Fruit fly (Drosophila melanogaster) whole organism, embryonic: ENCODE data around the gene cher.

Experiments used
- Abd-B ChIP-seq: fragments of 200-800 bp; sonication (Bioruptor generic); optimal IDR thresholded peaks from 2 replicates; lab custom pipeline; 2018; ENCODE audit warnings: missing biosample characterization, mild to moderate bottlenecking, missing genetic modification characterization, moderate library complexity
- B-H2 ChIP-seq: fragments of 200-800 bp; sonication (Bioruptor generic); optimal IDR thresholded peaks from 2 replicates; lab custom pipeline; 2018; ENCODE audit warnings: missing biosample characterization, mild to moderate bottlenecking, missing genetic modification characterization
- CG10654 ChIP-seq: fragments of 200-800 bp; sonication (Bioruptor generic); optimal IDR thresholded peaks from 2 replicates; lab custom pipeline; 2016; ENCODE audit warnings: missing biosample characterization, missing genetic modification characterization
- CG11085 ChIP-seq: fragments of 200-800 bp; sonication (Bioruptor generic); IDR thresholded peaks from 2 replicates; pipeline ENCODE4 v1.3.6; 2022; ENCODE audit warnings: missing biosample characterization, missing genetic modification characterization
- CG11696 ChIP-seq: fragments of 200-800 bp; sonication (Bioruptor generic); IDR thresholded peaks from 2 replicates; pipeline ENCODE4 v1.3.6; 2022; ENCODE audit warnings: missing biosample characterization, missing genetic modification characterization
- CG12391 ChIP-seq: fragments of 200-800 bp; sonication (Bioruptor generic); optimal IDR thresholded peaks from 3 replicates; lab custom pipeline; 2018; ENCODE audit warnings: missing biosample characterization, mild to moderate bottlenecking, missing genetic modification characterization, moderate library complexity
- CG1602 ChIP-seq: fragments of 200-800 bp; sonication (Bioruptor generic); optimal IDR thresholded peaks from 3 replicates; lab custom pipeline; 2016; ENCODE audit warnings: missing biosample characterization, missing genetic modification characterization
- CG16779 ChIP-seq: fragments of 200-800 bp; sonication (Bioruptor generic); IDR thresholded peaks from 2 replicates; pipeline ENCODE4 v1.3.6; 2022; ENCODE audit warnings: missing biosample characterization, missing genetic modification characterization
- CG16815 ChIP-seq: fragments of 200-800 bp; sonication (Bioruptor generic); optimal IDR thresholded peaks from 3 replicates; lab custom pipeline; 2017; ENCODE audit warnings: missing biosample characterization, mild to moderate bottlenecking, missing genetic modification characterization
- CG18011 ChIP-seq: fragments of 200-800 bp; sonication (Bioruptor generic); optimal IDR thresholded peaks from 2 replicates; lab custom pipeline; 2017; ENCODE audit warnings: missing biosample characterization, missing genetic modification characterization, mild to moderate bottlenecking, moderate library complexity, missing genotype
- CG18599 ChIP-seq: fragments of 200-800 bp; sonication (Bioruptor generic); optimal IDR thresholded peaks from 3 replicates; lab custom pipeline; 2017; ENCODE audit warnings: missing biosample characterization, missing genetic modification characterization, mild to moderate bottlenecking, moderate library complexity, missing genetic modification reagents
- CG3847 ChIP-seq: fragments of 200-800 bp; sonication (Bioruptor generic); IDR thresholded peaks from 2 replicates; pipeline ENCODE4 v1.3.6; 2022; ENCODE audit warnings: missing biosample characterization, missing genetic modification characterization
- CG5953 ChIP-seq: fragments of 200-800 bp; sonication (Bioruptor generic); IDR thresholded peaks from 2 replicates; pipeline ENCODE4 v1.3.6; 2022; ENCODE audit warnings: missing biosample characterization, missing genetic modification characterization
- CG6689 ChIP-seq: fragments of 200-800 bp; sonication (Bioruptor generic); IDR thresholded peaks from 2 replicates; pipeline ENCODE4 v1.3.6; 2022; ENCODE audit warnings: missing biosample characterization, missing genetic modification characterization
- CG8281 ChIP-seq: fragments of 200-800 bp; sonication (Bioruptor generic); optimal IDR thresholded peaks from 2 replicates; lab custom pipeline; 2018; ENCODE audit warnings: missing biosample characterization, mild to moderate bottlenecking, missing genetic modification characterization, moderate library complexity
- CG8388 ChIP-seq: fragments of 200-800 bp; sonication (Bioruptor generic); optimal IDR thresholded peaks from 2 replicates; lab custom pipeline; 2019; ENCODE audit warnings: missing biosample characterization, mild to moderate bottlenecking, missing genetic modification characterization, moderate library complexity
- CG9437 ChIP-seq: fragments of 200-800 bp; sonication (Bioruptor generic); optimal IDR thresholded peaks from 2 replicates; lab custom pipeline; 2018; ENCODE audit warnings: missing biosample characterization, mild to moderate bottlenecking, missing genetic modification characterization
- CG9727 ChIP-seq: fragments of 200-800 bp; sonication (Bioruptor generic); optimal IDR thresholded peaks from 3 replicates; lab custom pipeline; 2017; ENCODE audit warnings: missing biosample characterization, mild to moderate bottlenecking, missing genetic modification characterization
- CTCF ChIP-seq: fragments of 200-800 bp; sonication (Bioruptor generic); optimal IDR thresholded peaks from 2 replicates; lab custom pipeline; 2017; ENCODE audit warnings: missing biosample characterization, mild to moderate bottlenecking, missing genetic modification characterization, moderate library complexity
- Ets65A ChIP-seq: fragments of 200-800 bp; sonication (Bioruptor generic); peaks from one replicate; lab custom pipeline; 2016; ENCODE audit warnings: missing biosample characterization, missing genetic modification characterization
- Gsc ChIP-seq: fragments of 200-800 bp; sonication (Bioruptor generic); IDR thresholded peaks from 2 replicates; pipeline ENCODE4 v1.3.6; 2022; ENCODE audit warnings: missing biosample characterization, missing genetic modification characterization
- H15 ChIP-seq: fragments of 200-800 bp; sonication (Bioruptor generic); IDR thresholded peaks from 3 replicates; pipeline ENCODE4 v1.3.6; 2022; ENCODE audit warnings: missing biosample characterization, missing genetic modification characterization
- HLH4C ChIP-seq: fragments of 200-800 bp; sonication (Bioruptor generic); IDR thresholded peaks from 3 replicates; pipeline ENCODE4 v1.3.6; 2022; ENCODE audit warnings: missing biosample characterization, missing genetic modification characterization; ENCODE audit not compliant: partially characterized antibody
- MTF-1 ChIP-seq: fragments of 200-800 bp; sonication (Bioruptor generic); optimal IDR thresholded peaks from 2 replicates; lab custom pipeline; 2018; ENCODE audit warnings: missing biosample characterization, mild to moderate bottlenecking, missing genetic modification characterization, borderline replicate concordance
- Mad ChIP-seq: fragments of 200-800 bp; sonication (Bioruptor generic); optimal IDR thresholded peaks from 2 replicates; lab custom pipeline; 2016; ENCODE audit warnings: missing biosample characterization, missing genetic modification characterization
- Mes4 ChIP-seq: fragments of 200-800 bp; sonication (Bioruptor generic); optimal IDR thresholded peaks from 2 replicates; lab custom pipeline; 2016; ENCODE audit warnings: missing biosample characterization, missing genetic modification characterization
- NFAT ChIP-seq: fragments of 200-800 bp; sonication (Bioruptor generic); IDR thresholded peaks from 2 replicates; pipeline ENCODE4 v1.3.6; 2022; ENCODE audit warnings: missing biosample characterization, missing genetic modification characterization
- Pdp1 ChIP-seq, 2 experiments: fragments of 200-800 bp; sonication (Bioruptor generic); optimal IDR thresholded peaks; 3 replicates each; lab custom pipeline; 2016; ENCODE audit warnings: missing biosample characterization in 2 of 2, missing genetic modification characterization in 2 of 2, mild to moderate bottlenecking in 1 of 2, moderate library complexity in 1 of 2
- Ptx1 ChIP-seq: fragments of 200-800 bp; sonication (Bioruptor generic); IDR thresholded peaks from 2 replicates; pipeline ENCODE4 v1.3.6; 2022; ENCODE audit warnings: missing biosample characterization, missing genetic modification characterization
- Scr ChIP-seq: fragments of 200-800 bp; sonication (Bioruptor generic); IDR thresholded peaks from 2 replicates; pipeline ENCODE4 v1.3.6; 2022; ENCODE audit warnings: missing biosample characterization, missing genetic modification characterization; ENCODE audit not compliant: partially characterized antibody
- Side ChIP-seq: fragments of 200-800 bp; sonication (Bioruptor generic); optimal IDR thresholded peaks from 2 replicates; lab custom pipeline; 2016; ENCODE audit warnings: missing biosample characterization, missing genetic modification characterization
- Sin3A ChIP-seq: fragments of >200 bp; optimal IDR thresholded peaks from 2 replicates; lab custom pipeline; 2018
- Sry-δ ChIP-seq: fragments of 200-800 bp; sonication (Bioruptor generic); optimal IDR thresholded peaks from 2 replicates; lab custom pipeline; 2016; ENCODE audit warnings: missing biosample characterization, missing genetic modification characterization
- da ChIP-seq: fragments of 200-800 bp; sonication (Bioruptor generic); optimal IDR thresholded peaks from 2 replicates; lab custom pipeline; 2016; ENCODE audit warnings: missing biosample characterization, missing genetic modification characterization
- dati ChIP-seq: fragments of 200-800 bp; sonication (Bioruptor generic); IDR thresholded peaks from 2 replicates; pipeline ENCODE4 v1.3.6; 2022; ENCODE audit warnings: missing biosample characterization, missing genetic modification characterization
- gcm ChIP-seq: fragments of 200-800 bp; sonication (Bioruptor generic); optimal IDR thresholded peaks from 2 replicates; lab custom pipeline; 2019; ENCODE audit warnings: missing biosample characterization, mild to moderate bottlenecking, missing genetic modification characterization, moderate library complexity
- grau ChIP-seq: fragments of 200-800 bp; optimal IDR thresholded peaks from 3 replicates; lab custom pipeline; 2019; ENCODE audit warnings: missing biosample characterization, mild to moderate bottlenecking, missing genetic modification characterization, moderate library complexity
- gt ChIP-seq: fragments of 200-800 bp; sonication (Bioruptor generic); IDR thresholded peaks from 2 replicates; pipeline ENCODE4 v1.3.6; 2022; ENCODE audit warnings: missing biosample characterization, missing genetic modification characterization
- hkb ChIP-seq, 2 experiments: fragments of 200-800 bp in 1 of 2; fragments of >200 bp in 1 of 2; sonication (Bioruptor generic) in 1 of 2; IDR thresholded peaks in 1 of 2; optimal IDR thresholded peaks in 1 of 2; 2 replicates each; pipeline versions ENCODE4 v1.3.6 to Lab custom; 2017 to 2022; ENCODE audit warnings: missing biosample characterization in 1 of 2, missing genetic modification characterization in 1 of 2
- lmd ChIP-seq: fragments of 200-800 bp; sonication (Bioruptor generic); IDR thresholded peaks from 2 replicates; pipeline ENCODE4 v1.3.6; 2022; ENCODE audit warnings: missing biosample characterization, missing genetic modification characterization
- maf-S ChIP-seq: fragments of 200-800 bp; sonication (Bioruptor generic); optimal IDR thresholded peaks from 2 replicates; lab custom pipeline; 2016; ENCODE audit warnings: missing biosample characterization, missing genetic modification characterization
- mam ChIP-seq: fragments of 200-800 bp; sonication (Bioruptor generic); optimal IDR thresholded peaks from 3 replicates; lab custom pipeline; 2016; ENCODE audit warnings: missing biosample characterization, missing genetic modification characterization
- otp ChIP-seq: fragments of 200-800 bp; sonication (Bioruptor generic); IDR thresholded peaks from 3 replicates; pipeline ENCODE4, ENCODE4 v1.3.6; 2022; ENCODE audit warnings: missing biosample characterization, missing genetic modification characterization
- p53 ChIP-seq: fragments of 200-800 bp; sonication (Bioruptor generic); optimal IDR thresholded peaks from 2 replicates; lab custom pipeline; 2016; ENCODE audit warnings: missing biosample characterization, missing genetic modification characterization
- peb ChIP-seq: fragments of 200-800 bp; sonication (Bioruptor generic); IDR thresholded peaks from 2 replicates; pipeline ENCODE4 v1.3.6; 2022; ENCODE audit warnings: missing biosample characterization, missing genetic modification characterization
- psq ChIP-seq: fragments of 200-800 bp; sonication (Bioruptor generic); optimal IDR thresholded peaks from 2 replicates; lab custom pipeline; 2017; ENCODE audit warnings: missing biosample characterization, missing genetic modification characterization
- run ChIP-seq: fragments of 200-800 bp; sonication (Bioruptor generic); optimal IDR thresholded peaks from 3 replicates; lab custom pipeline; 2018; ENCODE audit warnings: missing biosample characterization, mild to moderate bottlenecking, missing genetic modification characterization
- salm ChIP-seq: fragments of 200-800 bp; sonication (Bioruptor generic); optimal IDR thresholded peaks from 2 replicates; lab custom pipeline; 2018; ENCODE audit warnings: missing biosample characterization, mild to moderate bottlenecking, missing genetic modification characterization
- tup ChIP-seq: fragments of 200-800 bp; sonication (Bioruptor generic); optimal IDR thresholded peaks from 2 replicates; lab custom pipeline; 2016; ENCODE audit warnings: missing biosample characterization, mild to moderate bottlenecking, missing genetic modification characterization, moderate library complexity
- wdn ChIP-seq: fragments of 200-800 bp; sonication (Bioruptor generic); IDR thresholded peaks from 2 replicates; pipeline ENCODE4 v1.3.6; 2022; ENCODE audit warnings: missing biosample characterization, missing genetic modification characterization

Gene cher

dm6 chr3R:17056183-17056904 is 68.8 kb downstream of the cher start (continued):
- TF ChIP-seq dati (GFP tag; lab: Robert Waterston, UW) (no peak), NFAT (GFP tag; lab: Robert Waterston, UW) (peak; percentile 52; the same call in 1 of the 2 replicates), Pdp1 (GFP tag; optimal IDR thresholded peaks at IDR 0.05; lab: Kevin White, UChicago) (peak in 1 of 2 experiments; percentile 99), CG18599 (GFP tag; lab: Kevin White, UChicago) (peak; percentile 47), wdn (0 out of 2 replicates have a peak, but pooled peaks have one; percentile 7), H15 (GFP tag; lab: Robert Waterston, UW) (no peak), MTF-1 (GFP tag; lab: Kevin White, UChicago) (no peak), CG11696 (no peak), B-H2 (peak; percentile 24), CG11085 (GFP tag; lab: Robert Waterston, UW) (no peak), Sry-δ (no peak), HLH4C (0 out of 3 replicates have a peak, but pooled peaks have one; percentile 32), CG3847 (GFP tag; lab: Robert Waterston, UW) (0 out of 2 replicates have a peak, but pooled peaks have one; percentile 34), CG6689 (GFP tag; lab: Robert Waterston, UW) (no peak), Side (GFP tag; lab: Kevin White, UChicago) (peak; percentile 50), maf-S (GFP tag; lab: Kevin White, UChicago) (no peak), CG10654 (GFP tag; lab: Kevin White, UChicago) (no peak), p53 (GFP tag; lab: Kevin White, UChicago) (no peak), Ets65A (GFP tag; lab: Kevin White, UChicago) (peak; percentile 31), lmd (GFP tag; lab: Robert Waterston, UW) (no peak), Abd-B (GFP tag; lab: Kevin White, UChicago) (peak; percentile 72), CG16779 (GFP tag; lab: Robert Waterston, UW) (no peak), CG18011 (GFP tag; lab: Kevin White, UChicago) (no peak), gcm (peak; percentile 53), CG16815 (no peak), Scr (GFP tag; lab: Robert Waterston, UW) (peak; percentile 50), peb (GFP tag; lab: Robert Waterston, UW) (no peak), Gsc (GFP tag; lab: Robert Waterston, UW) (no peak), gt (GFP tag; lab: Robert Waterston, UW) (peak; percentile 36; the same call in 1 of the 2 replicates), otp (GFP tag; lab: Robert Waterston, UW) (peak; percentile 74), grau (peak; percentile 24), Mad (GFP tag; lab: Kevin White, UChicago) (no peak), CG8388 (peak; percentile 5), Sin3A (lab: Kevin White, UChicago) (no peak), CTCF (GFP tag; lab: Kevin White, UChicago) (peak; percentile 75), CG1602 (GFP tag; lab: Kevin White, UChicago) (no peak), da (GFP tag; lab: Kevin White, UChicago) (no peak), CG12391 (tag; lab: Kevin White, UChicago) (no peak), tup (GFP tag; lab: Kevin White, UChicago) (no peak), CG5953 (GFP tag; lab: Robert Waterston, UW) (0 out of 2 replicates have a peak, but pooled peaks have one; percentile 6), CG9727 (peak; percentile 24), run (tag; lab: Kevin White, UChicago) (no peak), CG9437 (no peak), Mes4 (GFP tag; lab: Kevin White, UChicago) (no peak), hkb (optimal IDR thresholded peaks at IDR 0.05; lab: Kevin White, UChicago) (no peak), hkb (GFP tag; IDR thresholded peaks at IDR 0.05; lab: Robert Waterston, UW) (peak; percentile 29; the same call in 1 of the 2 replicates), psq (GFP tag; lab: Kevin White, UChicago) (no peak), Ptx1 (GFP tag; lab: Robert Waterston, UW) (no peak), CG8281 (tag; lab: Kevin White, UChicago) (peak; percentile 92), salm (tag; lab: Kevin White, UChicago) (peak; percentile 13), mam (GFP tag; lab: Kevin White, UChicago) (no peak)
